Comparison of ENCODE assay signal across 4 worm cellular contexts in the genomic region with DNA sequence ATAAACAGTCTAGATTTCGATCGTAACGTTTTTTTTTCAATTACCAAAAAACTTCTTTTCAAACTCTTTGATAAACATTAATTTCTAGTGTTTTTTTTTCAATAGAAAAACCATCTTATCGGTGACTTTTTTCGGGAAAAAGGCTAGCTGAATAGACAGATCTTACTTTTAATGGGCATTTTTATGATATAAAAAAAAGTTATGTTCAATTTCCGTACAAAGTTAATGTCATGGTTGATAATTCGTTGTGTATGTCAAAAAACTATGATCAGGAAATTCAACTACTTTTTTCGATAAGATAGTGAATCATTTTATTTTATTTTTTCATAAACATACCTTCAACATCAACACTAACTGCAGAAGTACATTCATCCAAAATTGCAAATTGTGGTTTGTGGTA.
TF ChIP-seq lines count a peak whose summit lies in the region.

No protein-coding gene starts in this region.

TF ChIP-seq in whole organism, L2 larva, 48 proteins besides CTCF, POLR2A, EP300 and RAD21:
- TF ChIP-seq ama-1 (optimal IDR thresholded peaks at IDR 0.05; lab: Kevin White, UChicago), result no peak
- peak; percentile 24 for TF ChIP-seq fos-1 (tag; optimal IDR thresholded peaks at IDR 0.05; lab: Kevin White, UChicago)
TF ChIP-seq in whole organism, L2 larva: peak in this region for 1.

TF ChIP-seq in whole organism, L3 larva, 47 proteins besides CTCF, POLR2A, EP300 and RAD21:
- TF ChIP-seq elt-2 (tag; optimal IDR thresholded peaks at IDR 0.05; lab: Kevin White, UChicago) (peak; percentile 64), unc-62 (GFP tag; optimal IDR thresholded peaks at IDR 0.05; lab: Kevin White, UChicago) (no peak)

TF ChIP-seq in whole organism, L4 larva, 104 proteins besides CTCF, POLR2A, EP300 and RAD21:
- TF ChIP-seq php-3 (GFP tag; IDR thresholded peaks at IDR 0.05; lab: Robert Waterston, UW), result peak; percentile 84
- no peak for TF ChIP-seq ceh-82 (tag; optimal IDR thresholded peaks at IDR 0.05; lab: Kevin White, UChicago)
- TF ChIP-seq daf-16 (GFP tag; optimal IDR thresholded peaks at IDR 0.05; lab: Kevin White, UChicago), result no peak
- TF ChIP-seq daf-16 (tag; optimal IDR thresholded peaks at IDR 0.05; lab: Kevin White, UChicago), result peak; percentile 58
- TF ChIP-seq pqm-1 (tag; optimal IDR thresholded peaks at IDR 0.05; lab: Kevin White, UChicago), result peak; percentile 29
- TF ChIP-seq dve-1 (tag; optimal IDR thresholded peaks at IDR 0.05; lab: Kevin White, UChicago; ENCODE audit: insufficient read depth), result peak; percentile 37

TF ChIP-seq in whole organism, young adult, 124 proteins besides CTCF, POLR2A, EP300 and RAD21:
- TF ChIP-seq nhr-80 (tag; optimal IDR thresholded peaks at IDR 0.05; lab: Kevin White, UChicago), result peak; percentile 18
- no peak for TF ChIP-seq unc-130 (GFP tag; optimal IDR thresholded peaks at IDR 0.05; lab: Kevin White, UChicago)
- no peak for TF ChIP-seq hsf-1 (GFP tag; IDR thresholded peaks at IDR 0.05; lab: Robert Waterston, UW)
- TF ChIP-seq rpc-1 (optimal IDR thresholded peaks at IDR 0.05; lab: Kevin White, UChicago), result no peak
- TF ChIP-seq rpc-1 (tag; optimal IDR thresholded peaks at IDR 0.05; lab: Kevin White, UChicago), result no peak
- TF ChIP-seq tbx-9 (tag; optimal IDR thresholded peaks at IDR 0.05; lab: Kevin White, UChicago; ENCODE audit: borderline replicate concordance), result no peak
- no peak for TF ChIP-seq ekl-4 (GFP tag; IDR thresholded peaks at IDR 0.05; lab: Robert Waterston, UW)
- TF ChIP-seq akir-1 (GFP tag; optimal IDR thresholded peaks at IDR 0.05; lab: Kevin White, UChicago), result no peak
- TF ChIP-seq sdz-38 (tag; optimal IDR thresholded peaks at IDR 0.05; lab: Kevin White, UChicago), result no peak
TF ChIP-seq in whole organism, young adult: peak in this region for 1.
